Worm (Caenorhabditis elegans): ENCODE data around the gene sphr-1.

DNA sequence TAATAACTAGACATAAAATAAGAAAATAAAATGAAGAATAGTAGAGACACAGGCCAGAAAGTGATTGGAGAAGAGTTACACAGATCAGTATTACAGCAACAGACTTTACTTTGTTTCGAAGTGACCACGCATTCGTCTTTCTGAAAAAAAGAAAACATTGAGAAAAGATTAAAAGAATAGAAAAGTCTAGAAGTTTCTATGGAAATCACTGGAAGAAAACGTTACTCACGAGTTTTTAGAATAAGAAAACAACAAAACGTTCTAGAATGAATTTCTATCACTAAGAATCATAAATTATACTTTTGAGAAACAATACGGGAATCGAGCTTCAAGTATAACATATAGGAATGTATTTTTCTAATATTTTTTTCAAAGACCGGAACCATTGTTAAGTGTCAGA, 35.8 kb upstream of the sphr-1 start:
- no peak for TF ChIP-seq unc-55 (GFP tag; optimal IDR thresholded peaks at IDR 0.05)
- TF ChIP-seq hlh-8 (tag; optimal IDR thresholded peaks at IDR 0.05), result no peak
- TF ChIP-seq T23F11.4 (GFP tag; optimal IDR thresholded peaks at IDR 0.05), result no peak
- no peak for TF ChIP-seq K02D7.2 (tag; optimal IDR thresholded peaks at IDR 0.05)
- TF ChIP-seq elt-4 (tag; optimal IDR thresholded peaks at IDR 0.05), result no peak
- no peak for TF ChIP-seq fkh-10 (GFP tag; optimal IDR thresholded peaks at IDR 0.05)
- TF ChIP-seq sox-2 (GFP tag; IDR thresholded peaks at IDR 0.05), result no peak
- no peak for TF ChIP-seq tbx-2 (tag; optimal IDR thresholded peaks at IDR 0.05)
- no peak for TF ChIP-seq lin-11 (tag; optimal IDR thresholded peaks at IDR 0.05)
- TF ChIP-seq hlh-15 (tag; optimal IDR thresholded peaks at IDR 0.05), result no peak
- TF ChIP-seq ceh-34 (tag; optimal IDR thresholded peaks at IDR 0.05), result no peak
- TF ChIP-seq pha-4 (tag; optimal IDR thresholded peaks at IDR 0.05), result no peak
